Fruit fly (Drosophila melanogaster) whole organism, wandering third instar larva: Measurements from ENCODE around the gene nero.

Experiments
- N ChIP-seq: fragments of >200 bp; optimal IDR thresholded peaks from 2 replicates; lab custom pipeline; 2018; ENCODE audit warnings: missing biosample characterization, missing external identifiers, missing genetic modification characterization
- Vsx2 ChIP-seq: fragments of 200-300, 225-300 bp; sonication (Bioruptor generic); optimal IDR thresholded peaks from 2 replicates; lab custom pipeline; 2018; ENCODE audit warnings: missing biosample characterization, missing genetic modification characterization; ENCODE audit not compliant: partially characterized antibody
- br ChIP-seq: fragments of 200-800 bp; sonication (Bioruptor generic); optimal IDR thresholded peaks from 2 replicates; lab custom pipeline; 2016; ENCODE audit warnings: missing biosample characterization, missing genetic modification characterization
- foxo ChIP-seq, 2 experiments: fragments of 200-800 bp; sonication (Bioruptor generic); optimal IDR thresholded peaks; 2 replicates in 1 of 2; 3 replicates in 1 of 2; lab custom pipeline; 2016 to 2017; ENCODE audit warnings: missing biosample characterization in 2 of 2, missing genetic modification characterization in 2 of 2
- jim ChIP-seq: fragments of 175-275, 200-325 bp; sonication (Bioruptor generic); optimal IDR thresholded peaks from 2 replicates; lab custom pipeline; 2016; ENCODE audit warnings: missing biosample characterization, mild to moderate bottlenecking, missing genetic modification characterization
- sv ChIP-seq: fragments of 200-800 bp; sonication (Bioruptor generic); optimal IDR thresholded peaks from 3 replicates; lab custom pipeline; 2016; ENCODE audit warnings: missing biosample characterization, missing genetic modification characterization
- usp ChIP-seq: fragments of >200 bp; optimal IDR thresholded peaks from 2 replicates; lab custom pipeline; 2017; ENCODE audit warnings: missing biosample characterization, missing genetic modification characterization

- TF ChIP-seq br (GFP tag; lab: Kevin White, UChicago) (peak; percentile 11), N (GFP tag; lab: Kevin White, UChicago) (no peak), jim (GFP tag; lab: Kevin White, UChicago) (no peak), Vsx2 (GFP tag; lab: Kevin White, UChicago) (peak; percentile 83), sv (GFP tag; lab: Kevin White, UChicago) (no peak), usp (GFP tag; lab: Kevin White, UChicago) (no peak), foxo (GFP tag; optimal IDR thresholded peaks at IDR 0.05; lab: Kevin White, UChicago) (peak in 1 of 2 experiments; percentile 46)
Observed at dm6 chr3R:31713306-31714123, 33.8 kb downstream of the nero start, which contains the start of gene ttk.
